Worm (Caenorhabditis elegans): Measurements from ENCODE around the gene mob-2.

ce11 chrX:13165686-13166085 lies 4.2 kb downstream of the mob-2 start:
- TF ChIP-seq unc-62 (GFP tag; optimal IDR thresholded peaks at IDR 0.05 in 1 of 2) (no peak), unc-62 (tag; optimal IDR thresholded peaks at IDR 0.05) (no peak), T26A8.4 (GFP tag; IDR thresholded peaks at IDR 0.05) (no peak), arid-1 (GFP tag; conservative IDR thresholded peaks at IDR 0.05) (no peak), aly-2 (tag; optimal IDR thresholded peaks at IDR 0.05) (no peak), dmd-8 (GFP tag; IDR thresholded peaks at IDR 0.05) (no peak), cey-2 (tag; optimal IDR thresholded peaks at IDR 0.05; ENCODE audit: borderline replicate concordance, insufficient read depth) (peak; percentile 66)

All from whole organism, L4 larva.